Fruit fly (Drosophila melanogaster): ENCODE results near the gene CG43249.

DNA sequence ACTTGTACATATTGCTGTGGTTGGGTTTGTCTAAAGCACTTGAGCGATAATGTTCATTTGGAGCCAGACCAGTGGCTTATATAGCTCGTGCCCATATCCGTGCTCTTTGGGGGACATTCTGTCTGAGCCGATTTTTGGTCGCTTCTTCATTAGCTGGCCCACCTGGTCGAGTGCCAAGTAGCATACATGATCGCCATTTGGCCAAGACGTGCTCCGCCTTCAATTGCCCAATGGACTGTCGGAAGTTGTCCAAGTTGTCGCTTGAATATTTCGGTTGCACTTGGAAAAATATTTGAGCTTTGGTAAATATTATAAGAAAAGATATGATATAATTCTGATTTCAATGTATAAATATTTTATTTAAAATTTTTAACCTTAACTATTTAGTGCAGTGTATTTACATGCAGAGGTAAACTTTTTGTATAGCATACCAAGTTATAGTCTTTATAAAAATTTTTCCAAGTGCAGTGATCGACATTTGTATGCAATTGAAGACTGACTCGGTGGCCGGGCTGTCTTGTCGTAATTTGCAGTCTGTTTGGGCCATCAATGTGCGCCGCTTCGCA lies 18.7 kb upstream of the CG43249 start, which contains the start of gene CG13047:
- TF ChIP-seq CG8478 (optimal IDR thresholded peaks at IDR 0.05) = no peak
- TF ChIP-seq Dll (optimal IDR thresholded peaks at IDR 0.05) = no peak
- TF ChIP-seq usp (GFP tag; optimal IDR thresholded peaks at IDR 0.05) = no peak
- no peak for TF ChIP-seq psq (optimal IDR thresholded peaks at IDR 0.05)
- TF ChIP-seq EcR (GFP tag; optimal IDR thresholded peaks at IDR 0.05) = no peak

All from whole organism.